Fruit fly (Drosophila melanogaster) whole organism: ENCODE measurements around the gene CG33767.
"Not testable (repeated sequence)": the region's sequence is repeated elsewhere in the genome, so short reads cannot be mapped to it uniquely, and the experiment has no call there.

Experiments used
- CG8478 ChIP-seq: fragments of >200 bp; optimal IDR thresholded peaks from 2 replicates; lab custom pipeline; 2018; ENCODE audit warnings: inconsistent platforms
- Dll ChIP-seq: fragments of >200 bp; optimal IDR thresholded peaks from 2 replicates; lab custom pipeline; 2017
- EcR ChIP-seq, 2 experiments: fragments of >200 bp; optimal IDR thresholded peaks; 2 replicates each; lab custom pipeline; 2017; ENCODE audit warnings: missing biosample characterization in 2 of 2, missing genetic modification characterization in 2 of 2, missing genetic modification reagents in 2 of 2
- pan ChIP-seq: fragments of >200 bp; optimal IDR thresholded peaks from 2 replicates; lab custom pipeline; 2017
- psq ChIP-seq: fragments of >200 bp; optimal IDR thresholded peaks from 2 replicates; lab custom pipeline; 2017
- usp ChIP-seq: fragments of >200 bp; optimal IDR thresholded peaks from 2 replicates; lab custom pipeline; 2017; ENCODE audit warnings: missing biosample characterization, missing genetic modification characterization, mixed read lengths

Gene CG33767

DNA sequence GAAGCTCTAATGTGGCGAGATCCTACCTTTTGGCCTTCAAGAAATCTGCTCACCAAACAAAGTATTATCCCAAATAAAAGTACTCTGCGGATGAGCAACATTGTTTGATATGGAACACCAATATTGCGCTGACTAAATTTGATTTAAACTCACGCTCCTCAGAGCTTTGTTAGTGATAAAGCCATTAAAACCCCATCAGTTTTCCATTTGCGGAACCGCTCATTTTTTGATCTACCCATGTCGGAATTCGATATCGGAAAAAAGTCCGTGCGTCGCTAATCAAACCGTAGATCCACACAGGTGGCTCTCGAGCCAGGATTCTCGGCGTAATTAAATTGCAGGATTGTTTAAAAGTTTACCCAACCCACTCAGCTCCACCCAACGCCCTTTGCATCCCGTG is 6.3 kb downstream of the CG33767 start, which contains the start of gene CG33772:
Gene CG33772 (minus strand): TSS at position 101 of the 400 bp plus-strand sequence.
- TF ChIP-seq Dll = no peak
- TF ChIP-seq CG8478 (lab: Kevin White, UChicago) = no peak
- no peak for TF ChIP-seq psq
- no peak for TF ChIP-seq pan (lab: Kevin White, UChicago)
- no peak for TF ChIP-seq usp (GFP tag; lab: Kevin White, UChicago)
- no peak for TF ChIP-seq EcR (GFP tag; optimal IDR thresholded peaks at IDR 0.05; lab: Kevin White, UChicago)

DNA sequence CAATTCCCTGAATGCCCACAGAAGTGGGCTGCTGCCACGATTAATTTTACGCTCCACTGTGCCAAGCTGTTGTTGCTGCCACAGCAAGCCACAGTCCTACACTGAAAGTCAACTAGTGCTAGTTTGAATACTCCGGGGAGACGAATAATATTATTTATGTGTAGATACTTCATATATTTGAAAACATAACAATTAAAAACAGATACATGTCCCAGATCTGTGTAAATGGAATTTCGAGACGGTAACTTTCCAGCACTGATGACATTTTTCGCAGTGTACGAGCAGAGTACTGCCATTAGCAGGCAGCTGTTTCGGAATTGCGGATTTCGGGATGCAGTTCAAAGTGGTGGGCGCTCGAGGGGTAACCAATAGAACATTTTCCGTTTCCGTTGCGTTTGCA is 19.0 kb downstream of the CG33767 start:
- no peak for TF ChIP-seq CG8478 (lab: Kevin White, UChicago)
- TF ChIP-seq pan (lab: Kevin White, UChicago) = no peak
- no peak for TF ChIP-seq psq
- TF ChIP-seq EcR (GFP tag; optimal IDR thresholded peaks at IDR 0.05; lab: Kevin White, UChicago) = no peak
- no peak for TF ChIP-seq usp (GFP tag; lab: Kevin White, UChicago)

DNA sequence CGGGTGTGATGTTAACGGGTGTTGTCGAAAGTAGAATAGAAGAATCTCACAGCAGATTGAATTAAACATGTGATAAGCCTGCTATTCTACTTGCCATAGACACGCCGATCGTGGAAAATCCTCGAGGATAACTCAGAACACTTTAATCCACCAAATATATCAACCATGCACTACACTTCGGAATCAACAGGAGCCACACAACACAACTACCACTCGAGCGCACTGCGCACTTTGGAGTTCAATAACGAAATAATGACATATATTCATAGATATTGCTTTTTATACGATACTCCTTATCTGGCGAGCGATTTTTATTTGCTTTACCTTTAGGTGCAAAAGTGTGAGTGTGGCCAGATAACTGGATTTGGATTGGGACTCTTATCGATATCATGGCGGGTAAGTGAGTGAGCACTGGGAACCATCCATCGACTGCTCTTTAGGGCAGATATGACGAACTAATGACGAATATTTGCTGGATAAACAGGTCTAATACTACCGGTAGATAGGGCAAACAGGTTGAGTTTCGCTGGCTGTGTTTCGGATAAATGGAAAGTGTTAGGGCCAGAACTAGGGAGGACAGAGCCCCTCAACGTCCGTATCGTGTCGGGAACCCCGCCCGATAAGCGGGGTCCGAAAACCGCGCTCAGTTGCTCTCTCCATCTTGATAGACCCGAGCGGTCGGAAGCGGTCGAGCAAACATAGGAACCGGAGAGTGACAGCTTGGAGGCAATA is 23.3 kb downstream of the CG33767 start, which contains the start of gene Jhbp6:
Gene Jhbp6 (plus strand): TSS at position 682 of the 732 bp plus-strand sequence.
- TF ChIP-seq usp (GFP tag; lab: Kevin White, UChicago) = no peak
- no peak for TF ChIP-seq pan (lab: Kevin White, UChicago)
- TF ChIP-seq EcR (GFP tag; optimal IDR thresholded peaks at IDR 0.05; lab: Kevin White, UChicago) = no peak
- TF ChIP-seq CG8478 (lab: Kevin White, UChicago) = no peak
- TF ChIP-seq psq = no peak
- no peak for TF ChIP-seq Dll

DNA sequence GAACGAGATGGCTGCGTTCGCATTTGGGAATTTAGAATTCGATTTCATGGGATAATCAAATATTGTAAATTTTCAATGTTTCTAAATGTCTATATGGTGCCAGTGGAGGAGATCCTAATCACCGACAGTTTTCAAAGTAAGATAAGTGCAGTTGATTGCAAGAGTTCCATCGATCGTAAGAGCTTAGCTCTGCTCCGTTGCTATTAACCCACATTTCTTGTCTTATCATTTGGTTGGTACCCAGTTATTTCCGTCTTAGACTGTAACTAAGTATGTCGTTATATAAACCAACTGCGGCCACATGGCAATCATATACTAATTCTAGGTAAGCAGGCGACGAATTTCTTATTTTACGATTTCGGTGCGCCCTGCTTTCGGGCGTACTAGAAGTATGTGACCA is 24.1 kb downstream of the CG33767 start:
- TF ChIP-seq Dll = no peak
- TF ChIP-seq CG8478 (lab: Kevin White, UChicago) = no peak
- TF ChIP-seq pan (lab: Kevin White, UChicago) = no peak
- TF ChIP-seq EcR (GFP tag; optimal IDR thresholded peaks at IDR 0.05; lab: Kevin White, UChicago) = no peak
- TF ChIP-seq psq = no peak
- TF ChIP-seq usp (GFP tag; lab: Kevin White, UChicago) = no peak

DNA sequence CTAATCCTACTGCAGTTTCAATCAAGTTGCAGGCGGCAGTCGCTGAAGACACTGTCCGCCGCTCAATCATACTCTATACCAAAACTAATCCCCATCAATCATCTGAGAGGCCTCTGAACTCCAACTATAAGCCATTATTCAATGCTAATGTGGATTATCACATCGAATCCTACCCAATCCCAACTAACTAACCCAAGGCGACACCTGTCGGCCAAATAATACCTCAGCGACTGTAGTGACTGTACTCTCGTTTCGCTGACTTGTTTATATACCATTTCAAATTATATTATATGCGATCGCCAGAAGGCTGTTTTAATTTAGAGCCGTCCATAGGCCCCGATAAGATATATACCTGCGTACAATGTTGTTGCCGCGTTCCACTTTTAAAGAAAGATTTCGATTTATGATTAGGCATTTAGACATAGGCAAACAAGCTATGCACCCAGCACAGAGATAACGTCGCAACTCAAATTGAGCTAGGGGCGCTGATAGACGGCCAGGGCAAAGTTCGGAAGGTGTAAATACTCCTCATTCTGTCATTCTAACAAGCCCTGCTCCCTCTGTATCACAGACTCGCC is 25.7 kb downstream of the CG33767 start:
- TF ChIP-seq CG8478 (lab: Kevin White, UChicago) (no peak), usp (GFP tag; lab: Kevin White, UChicago) (no peak), psq (no peak), EcR (GFP tag; optimal IDR thresholded peaks at IDR 0.05; lab: Kevin White, UChicago) (no peak), Dll (no peak), pan (lab: Kevin White, UChicago) (no peak)

DNA sequence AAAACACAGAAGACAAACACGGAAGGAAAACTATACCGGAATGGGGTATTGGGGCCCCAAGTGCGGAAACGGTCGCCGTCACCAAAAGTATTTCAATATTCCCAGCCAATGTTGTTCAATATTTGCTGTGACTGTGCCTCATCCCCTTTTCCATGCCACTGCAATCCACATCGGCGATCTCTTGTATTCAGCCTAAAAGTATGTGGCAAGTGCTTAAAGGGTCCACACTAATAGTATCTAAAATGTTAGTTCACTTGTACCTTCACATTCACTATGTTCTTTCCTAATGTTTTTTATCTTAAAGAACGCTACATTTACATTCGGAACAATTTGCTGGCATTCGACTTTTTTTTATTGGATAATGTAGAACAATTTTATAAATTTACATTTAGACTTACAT is 34.8 kb downstream of the CG33767 start:
- TF ChIP-seq psq (no peak), EcR (GFP tag; optimal IDR thresholded peaks at IDR 0.05; lab: Kevin White, UChicago) (no peak), Dll (no peak), CG8478 (lab: Kevin White, UChicago) (no peak), usp (GFP tag; lab: Kevin White, UChicago) (no peak), pan (lab: Kevin White, UChicago) (no peak)

DNA sequence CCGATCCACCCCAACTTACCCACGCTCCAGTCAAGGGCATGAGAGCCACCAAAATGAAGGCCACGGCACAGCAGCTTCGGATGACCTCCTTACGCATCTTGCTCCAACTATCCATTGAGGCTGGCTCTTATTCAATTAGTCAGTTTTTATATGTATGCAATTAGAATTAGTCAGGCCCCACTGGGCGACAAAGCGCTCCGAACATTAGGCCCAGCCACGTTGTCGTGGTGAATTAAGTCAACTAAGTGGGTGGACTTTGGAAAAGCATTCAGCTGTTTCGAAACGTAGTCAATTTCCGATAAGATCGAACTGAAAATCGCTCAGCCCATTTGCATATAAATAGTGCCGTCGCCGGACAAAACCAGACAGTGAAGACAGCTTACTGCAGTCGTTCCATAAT is 40.9 kb downstream of the CG33767 start, which contains the start of the genes CG14455 and CG14456:
Gene CG14455 (minus strand): TSS at position 101 of the 400 bp plus-strand sequence.
Gene CG14456 (plus strand): TSS at position 236 of the 400 bp plus-strand sequence.
- TF ChIP-seq usp (GFP tag; lab: Kevin White, UChicago) (no peak), psq (no peak)

DNA sequence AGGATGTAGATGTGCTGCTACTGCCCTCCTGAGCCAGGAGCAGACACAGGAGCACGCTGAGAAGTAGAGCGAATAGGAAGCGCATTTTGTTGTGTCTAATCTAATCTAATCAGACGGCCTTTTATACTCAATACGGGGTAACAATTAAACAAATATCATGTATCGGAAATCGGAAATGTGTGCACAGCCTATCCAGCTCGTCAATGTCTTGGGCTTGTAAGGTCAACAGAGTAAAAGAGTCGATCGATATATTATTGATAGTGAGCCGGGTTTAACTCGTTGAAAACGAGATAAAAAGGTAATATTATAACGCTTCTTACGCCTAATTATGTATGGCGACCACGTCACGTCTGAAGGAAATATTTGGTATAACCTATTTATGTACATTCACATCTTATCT is 46.3 kb downstream of the CG33767 start, which contains the start of gene CG14454:
Gene CG14454 (minus strand): TSS at position 101 of the 400 bp plus-strand sequence.
- not testable (repeated sequence) for TF ChIP-seq usp (GFP tag; lab: Kevin White, UChicago); Dll; pan (lab: Kevin White, UChicago)

DNA sequence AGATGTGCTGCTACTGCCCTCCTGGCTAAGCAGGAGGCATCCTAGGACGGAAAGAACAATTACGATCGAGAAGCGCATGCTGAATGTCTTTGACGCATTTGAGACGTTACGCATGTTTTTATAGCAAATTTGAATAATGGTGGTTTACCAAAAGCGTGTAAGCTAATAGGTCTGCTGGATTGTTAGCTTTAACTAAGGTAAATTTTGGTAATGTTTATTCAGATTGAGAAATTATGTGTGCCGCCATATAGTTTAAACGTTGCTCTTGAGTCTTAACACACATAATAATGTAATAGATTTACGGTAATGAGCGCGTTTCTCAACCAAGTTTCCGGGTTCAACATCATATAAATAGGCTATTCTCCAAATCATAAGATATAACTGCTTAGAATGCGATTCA is 47.6 kb downstream of the CG33767 start, which contains the start of the genes CG12546 and CG14453:
Gene CG12546 (minus strand): TSS at position 101 of the 400 bp plus-strand sequence.
Gene CG14453 (plus strand): TSS at position 372 of the 400 bp plus-strand sequence.
- TF ChIP-seq usp (GFP tag; lab: Kevin White, UChicago) (no peak), psq (no peak), EcR (GFP tag; optimal IDR thresholded peaks at IDR 0.05; lab: Kevin White, UChicago) (no peak), Dll (no peak), pan (lab: Kevin White, UChicago) (no peak), CG8478 (lab: Kevin White, UChicago) (no peak)

DNA sequence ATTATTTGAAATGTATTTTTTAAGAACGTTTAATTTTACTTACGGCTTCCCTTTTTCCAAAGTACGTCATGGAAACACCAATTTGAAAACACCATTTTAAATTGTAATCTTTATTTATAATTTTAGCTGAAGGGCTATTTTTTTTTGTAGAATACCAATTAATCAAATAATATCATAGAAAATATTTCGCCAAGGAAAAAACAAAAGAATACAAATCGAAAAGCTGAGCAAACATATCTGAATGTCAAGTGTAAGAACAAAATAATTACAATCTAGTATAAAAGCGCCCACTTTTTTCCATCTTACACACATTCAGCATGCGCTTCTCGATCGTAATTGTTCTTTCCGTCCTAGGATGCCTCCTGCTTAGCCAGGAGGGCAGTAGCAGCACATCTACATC is 49.5 kb downstream of the CG33767 start, which contains the start of gene CG14452:
Gene CG14452 (plus strand): TSS at position 301 of the 400 bp plus-strand sequence.
- TF ChIP-seq psq = no peak
